Worm (Caenorhabditis elegans): ENCODE data around the gene F36F12.1.
"Not testable (repeated sequence)": the region's sequence is repeated elsewhere in the genome, so short reads cannot be mapped to it uniquely, and the experiment has no call there.

Gene F36F12.1

ce11 chrV:2118574-2118973, 15.6 kb upstream of the F36F12.1 start, which contains the start of gene bgnt-1.2:
Gene bgnt-1.2, minus strand, starts transcription at chrV:2118674.
- TF ChIP-seq med-1 (GFP tag; optimal IDR thresholded peaks at IDR 0.05; ENCODE audit: insufficient read depth) (no peak), ztf-29 (GFP tag; IDR thresholded peaks at IDR 0.05) (no peak), ztf-23 (GFP tag; IDR thresholded peaks at IDR 0.05) (no peak), ref-1 (GFP tag; conservative IDR thresholded peaks at IDR 0.05) (no peak), flt-1 (GFP tag; IDR thresholded peaks at IDR 0.05) (no peak), cog-1 (tag; optimal IDR thresholded peaks at IDR 0.05) (no peak), T22C8.4 (GFP tag; IDR thresholded peaks at IDR 0.05) (no peak), tab-1 (GFP tag; IDR thresholded peaks at IDR 0.05) (no peak), klf-2 (GFP tag; conservative IDR thresholded peaks at IDR 0.05) (no peak)

ce11 chrV:2110368-2110767, 7.3 kb upstream of the F36F12.1 start, which contains the start of gene F22F7.3:
Gene F22F7.3, plus strand, starts transcription at chrV:2110668.
- TF ChIP-seq ztf-29 (GFP tag; IDR thresholded peaks at IDR 0.05) (no peak), flt-1 (GFP tag; IDR thresholded peaks at IDR 0.05) (no peak), klf-2 (GFP tag; conservative IDR thresholded peaks at IDR 0.05) (no peak), med-1 (GFP tag; optimal IDR thresholded peaks at IDR 0.05; ENCODE audit: insufficient read depth) (no peak), tab-1 (GFP tag; IDR thresholded peaks at IDR 0.05) (no peak), ztf-23 (GFP tag; IDR thresholded peaks at IDR 0.05) (no peak)

ce11 chrV:2109295-2109694, 6.3 kb upstream of the F36F12.1 start, which contains the start of gene ckb-4:
Gene ckb-4, minus strand, starts transcription at chrV:2109434.
- TF ChIP-seq flt-1 (GFP tag; IDR thresholded peaks at IDR 0.05) (no peak), cog-1 (tag; optimal IDR thresholded peaks at IDR 0.05) (no peak), T22C8.4 (GFP tag; IDR thresholded peaks at IDR 0.05) (no peak), klf-2 (GFP tag; conservative IDR thresholded peaks at IDR 0.05) (no peak), ref-1 (GFP tag; conservative IDR thresholded peaks at IDR 0.05) (no peak), med-1 (GFP tag; optimal IDR thresholded peaks at IDR 0.05; ENCODE audit: insufficient read depth) (no peak), ztf-29 (GFP tag; IDR thresholded peaks at IDR 0.05) (no peak), tab-1 (GFP tag; IDR thresholded peaks at IDR 0.05) (no peak), ztf-23 (GFP tag; IDR thresholded peaks at IDR 0.05) (no peak)

DNA sequence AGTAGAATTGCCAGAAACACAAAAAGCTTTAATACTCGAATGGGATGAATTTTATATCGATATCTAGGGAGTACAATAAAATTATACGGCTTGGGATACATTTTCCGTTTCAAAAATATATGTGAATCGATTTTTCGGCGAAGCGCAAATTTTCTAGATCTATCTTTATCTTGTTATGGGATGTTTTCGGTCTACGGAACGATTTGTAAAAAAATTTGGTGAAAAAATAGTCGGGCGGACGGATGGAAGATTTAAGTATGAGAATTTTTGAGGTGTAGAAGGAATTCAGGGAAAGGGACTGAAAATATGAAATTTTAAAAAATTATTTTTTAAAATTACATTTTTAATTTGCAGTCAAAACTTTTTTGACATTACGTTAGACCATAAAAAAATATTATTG, 3.0 kb upstream of the F36F12.1 start, which contains the start of gene F22F7.4:
Gene F22F7.4 (minus strand): TSS at position 101 of the 400 bp plus-strand sequence.
- no peak for TF ChIP-seq ztf-29 (GFP tag; IDR thresholded peaks at IDR 0.05)
- TF ChIP-seq tab-1 (GFP tag; IDR thresholded peaks at IDR 0.05), result no peak
- TF ChIP-seq med-1 (GFP tag; optimal IDR thresholded peaks at IDR 0.05; ENCODE audit: insufficient read depth), result no peak
- TF ChIP-seq klf-2 (GFP tag; conservative IDR thresholded peaks at IDR 0.05), result no peak
- TF ChIP-seq flt-1 (GFP tag; IDR thresholded peaks at IDR 0.05), result no peak
- TF ChIP-seq T22C8.4 (GFP tag; IDR thresholded peaks at IDR 0.05), result no peak
- TF ChIP-seq ref-1 (GFP tag; conservative IDR thresholded peaks at IDR 0.05), result no peak

- no peak for TF ChIP-seq flt-1 (GFP tag; IDR thresholded peaks at IDR 0.05)
- no peak for TF ChIP-seq ztf-29 (GFP tag; IDR thresholded peaks at IDR 0.05)
- TF ChIP-seq ref-1 (GFP tag; conservative IDR thresholded peaks at IDR 0.05), result no peak
- no peak for TF ChIP-seq ztf-23 (GFP tag; IDR thresholded peaks at IDR 0.05)
- no peak for TF ChIP-seq cog-1 (tag; optimal IDR thresholded peaks at IDR 0.05)
- no peak for TF ChIP-seq med-1 (GFP tag; optimal IDR thresholded peaks at IDR 0.05; ENCODE audit: insufficient read depth)
- no peak for TF ChIP-seq klf-2 (GFP tag; conservative IDR thresholded peaks at IDR 0.05)
- TF ChIP-seq T22C8.4 (GFP tag; IDR thresholded peaks at IDR 0.05), result no peak
- TF ChIP-seq tab-1 (GFP tag; IDR thresholded peaks at IDR 0.05), result no peak
These were observed 4.0 kb downstream of the F36F12.1 start, which contains the start of gene F36F12.7 for ce11 chrV:2099040-2099439. Gene F36F12.7, plus strand, starts transcription at chrV:2099340.

DNA sequence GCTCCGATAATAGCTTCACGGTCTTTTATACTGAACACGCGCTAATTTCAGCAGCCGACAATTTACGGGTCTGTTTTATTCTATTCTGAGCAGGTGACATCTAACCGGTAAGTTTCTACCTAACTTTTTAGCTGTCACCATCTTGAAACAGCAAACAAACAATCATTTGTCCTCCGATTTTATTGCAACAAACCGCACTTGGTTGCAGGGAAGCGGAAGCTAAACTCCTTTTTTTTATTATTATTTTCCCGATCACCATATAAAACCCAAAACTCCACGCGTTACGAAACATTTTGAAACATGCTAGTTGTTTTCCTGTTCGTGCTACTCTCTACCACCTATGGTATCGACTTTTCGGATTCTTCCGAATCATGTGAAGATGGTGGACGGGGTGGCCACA, 5.4 kb downstream of the F36F12.1 start, which contains the start of gene clec-208:
Gene clec-208 (plus strand): TSS at position 301 of the 400 bp plus-strand sequence.
- no peak for TF ChIP-seq flt-1 (GFP tag; IDR thresholded peaks at IDR 0.05)

- TF ChIP-seq ztf-23 (GFP tag; IDR thresholded peaks at IDR 0.05) (no peak), ztf-29 (GFP tag; IDR thresholded peaks at IDR 0.05) (no peak), cog-1 (tag; optimal IDR thresholded peaks at IDR 0.05) (no peak), flt-1 (GFP tag; IDR thresholded peaks at IDR 0.05) (no peak), ref-1 (GFP tag; conservative IDR thresholded peaks at IDR 0.05) (no peak), T22C8.4 (GFP tag; IDR thresholded peaks at IDR 0.05) (no peak), med-1 (GFP tag; optimal IDR thresholded peaks at IDR 0.05; ENCODE audit: insufficient read depth) (no peak), klf-2 (GFP tag; conservative IDR thresholded peaks at IDR 0.05) (no peak), tab-1 (GFP tag; IDR thresholded peaks at IDR 0.05) (no peak)
These were observed 7.2 kb downstream of the F36F12.1 start, which contains the start of gene clec-207 for ce11 chrV:2095772-2096171. Gene clec-207, plus strand, starts transcription at chrV:2096072.

DNA sequence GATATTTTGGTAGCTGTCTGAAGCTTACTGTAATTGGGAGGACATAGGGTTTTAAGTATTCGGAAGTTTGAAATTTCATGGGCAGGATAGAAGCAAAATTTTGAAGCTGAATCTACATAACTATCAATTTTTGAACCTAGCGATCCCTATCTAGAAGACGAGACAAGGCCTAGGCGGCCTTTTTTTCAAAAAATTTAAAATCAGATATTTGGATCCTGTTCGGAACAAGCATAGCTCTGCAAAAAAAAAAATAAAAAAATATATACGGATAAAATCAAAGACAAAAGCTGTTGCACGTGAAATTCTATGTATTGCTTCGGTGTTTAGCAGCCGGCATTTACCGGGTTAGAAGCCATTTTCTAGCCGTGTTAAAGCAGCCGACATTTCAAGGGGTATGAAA, 7.8 kb downstream of the F36F12.1 start, which contains the start of gene F36F12.2:
Gene F36F12.2 (minus strand): TSS at position 101 of the 400 bp plus-strand sequence.
- no peak for TF ChIP-seq med-1 (GFP tag; optimal IDR thresholded peaks at IDR 0.05; ENCODE audit: insufficient read depth)
- TF ChIP-seq klf-2 (GFP tag; conservative IDR thresholded peaks at IDR 0.05), result no peak
- no peak for TF ChIP-seq tab-1 (GFP tag; IDR thresholded peaks at IDR 0.05)
- no peak for TF ChIP-seq ztf-29 (GFP tag; IDR thresholded peaks at IDR 0.05)
- no peak for TF ChIP-seq T22C8.4 (GFP tag; IDR thresholded peaks at IDR 0.05)
- no peak for TF ChIP-seq ref-1 (GFP tag; conservative IDR thresholded peaks at IDR 0.05)
- TF ChIP-seq ztf-23 (GFP tag; IDR thresholded peaks at IDR 0.05), result no peak
- no peak for TF ChIP-seq flt-1 (GFP tag; IDR thresholded peaks at IDR 0.05)
- TF ChIP-seq cog-1 (tag; optimal IDR thresholded peaks at IDR 0.05), result no peak

DNA sequence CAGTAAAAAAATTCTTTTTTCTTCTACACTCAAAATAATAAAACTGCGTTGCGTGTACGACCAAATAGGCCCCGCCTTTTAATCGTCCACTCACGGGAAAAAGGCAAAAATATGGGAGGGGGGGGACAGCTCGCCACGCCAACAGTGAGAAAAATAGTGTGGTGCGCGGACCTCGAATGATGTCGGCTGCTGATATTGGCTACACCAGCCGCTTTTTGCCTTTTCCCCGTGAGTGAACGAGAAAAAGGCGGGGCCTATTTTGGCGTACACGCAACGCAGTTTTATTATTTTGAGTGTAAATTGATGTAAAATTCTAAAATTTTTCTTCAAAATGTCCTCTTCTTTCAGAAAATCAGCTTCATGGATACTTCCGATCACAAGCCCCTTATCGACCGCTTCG, 12.7 kb downstream of the F36F12.1 start, which contains the start of gene ztf-28:
Gene ztf-28 (plus strand): TSS at position 349 of the 400 bp plus-strand sequence.
- TF ChIP-seq ref-1 (GFP tag; conservative IDR thresholded peaks at IDR 0.05); med-1 (GFP tag; optimal IDR thresholded peaks at IDR 0.05; ENCODE audit: insufficient read depth); klf-2 (GFP tag; conservative IDR thresholded peaks at IDR 0.05): not testable (repeated sequence)

DNA sequence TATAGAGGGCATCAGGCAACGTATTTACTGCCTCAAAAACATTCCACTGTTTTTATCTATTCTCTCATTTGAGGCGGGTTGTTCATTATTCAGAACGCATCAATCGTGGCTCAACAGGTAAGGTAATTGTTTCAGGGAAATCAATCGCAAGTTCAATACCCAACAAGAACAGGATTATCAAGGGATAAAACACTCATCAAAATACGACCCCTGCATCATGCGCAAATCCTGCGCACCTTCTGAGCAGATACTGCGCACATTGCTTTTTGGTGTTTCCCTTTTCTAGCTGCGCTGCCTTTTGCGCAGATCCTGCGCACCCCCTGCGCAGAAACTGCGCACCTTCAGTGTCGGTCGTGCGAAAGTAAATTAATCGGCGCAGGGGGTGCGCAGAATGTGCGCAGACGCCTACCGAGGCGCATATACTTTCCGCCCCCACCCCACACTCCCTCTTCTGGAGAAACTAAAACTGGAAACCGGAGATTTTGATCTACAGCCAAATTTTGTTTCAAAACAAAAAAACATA, 17.2 kb downstream of the F36F12.1 start, which contains the start of gene F36F12.3:
Gene F36F12.3 (plus strand): TSS at position 51 of the 523 bp plus-strand sequence.
- not testable (repeated sequence) for TF ChIP-seq T22C8.4 (GFP tag; IDR thresholded peaks at IDR 0.05); tab-1 (GFP tag; IDR thresholded peaks at IDR 0.05); ref-1 (GFP tag; conservative IDR thresholded peaks at IDR 0.05)

Data from whole organism, midembryonic.